Worm (Caenorhabditis elegans): Measurements from ENCODE around the gene spl-2.

DNA sequence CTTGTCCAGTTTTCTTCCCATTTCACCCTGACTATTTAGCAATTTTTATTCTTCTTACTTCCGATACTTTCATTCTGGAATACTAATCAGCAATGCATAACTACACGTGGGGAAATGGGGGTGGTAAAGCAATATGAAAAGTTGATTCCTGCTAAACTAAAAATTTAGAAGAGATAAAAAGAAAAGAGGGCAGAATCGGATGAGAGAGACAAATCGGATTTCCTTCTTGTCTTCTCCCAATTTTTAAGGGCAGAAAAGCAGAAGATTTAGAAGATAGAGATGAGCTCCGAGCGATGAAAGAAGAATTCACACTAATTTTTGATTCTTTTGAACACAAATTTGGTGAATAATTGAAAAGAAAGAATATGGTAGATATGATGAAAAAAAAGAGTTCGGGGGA lies 47.4 kb upstream of the spl-2 start:
- no peak for TF ChIP-seq mdl-1 (tag; optimal IDR thresholded peaks at IDR 0.05)
- TF ChIP-seq ama-1 (optimal IDR thresholded peaks at IDR 0.05), result no peak
- no peak for TF ChIP-seq nhr-76 (tag; optimal IDR thresholded peaks at IDR 0.05)
- no peak for TF ChIP-seq snpc-4 (tag; optimal IDR thresholded peaks at IDR 0.05)
- TF ChIP-seq grh-1 (GFP tag; IDR thresholded peaks at IDR 0.05), result no peak

All from whole organism, L1 larva.